Fruit fly (Drosophila melanogaster) whole organism, embryonic: Measurements from ENCODE around the gene MEP-1.
A peak's percentile ranks its signal among the peaks of the same experiment; 100 is the strongest.

Source experiments
- Abd-B ChIP-seq: fragments of 200-800 bp; sonication (Bioruptor generic); optimal IDR thresholded peaks from 2 replicates; lab custom pipeline; 2018; ENCODE audit warnings: missing biosample characterization, mild to moderate bottlenecking, missing genetic modification characterization, moderate library complexity
- Atf3 ChIP-seq: fragments of 200-800 bp; sonication (Bioruptor generic); optimal IDR thresholded peaks from 3 replicates; lab custom pipeline; 2016; ENCODE audit warnings: missing biosample characterization, missing genetic modification characterization
- BtbVII ChIP-seq: fragments of 200-800 bp; sonication (Bioruptor generic); optimal IDR thresholded peaks from 3 replicates; lab custom pipeline; 2017; ENCODE audit warnings: missing biosample characterization, mild to moderate bottlenecking, missing genetic modification characterization
- CG10209 ChIP-seq: fragments of 200-800 bp; sonication (Bioruptor generic); optimal IDR thresholded peaks from 3 replicates; lab custom pipeline; 2017; ENCODE audit warnings: missing biosample characterization, mild to moderate bottlenecking, missing genetic modification characterization, missing genetic modification reagents
- CG11560 ChIP-seq: fragments of 200-800 bp; sonication (Bioruptor generic); IDR thresholded peaks from 3 replicates; pipeline ENCODE4 v1.3.6; 2022; ENCODE audit warnings: missing biosample characterization, missing genetic modification characterization
- CG12942 ChIP-seq: fragments of 200-800 bp; sonication (Bioruptor generic); optimal IDR thresholded peaks from 3 replicates; lab custom pipeline; 2016; ENCODE audit warnings: missing biosample characterization, missing genetic modification characterization
- CG13296 ChIP-seq: fragments of 200-800 bp; sonication (Bioruptor generic); optimal IDR thresholded peaks from 3 replicates; lab custom pipeline; 2018; ENCODE audit warnings: missing biosample characterization, mild to moderate bottlenecking, missing genetic modification characterization
- CG13424 ChIP-seq: fragments of 200-800 bp; sonication (Bioruptor generic); optimal IDR thresholded peaks from 2 replicates; lab custom pipeline; 2019; ENCODE audit warnings: missing biosample characterization, mild to moderate bottlenecking, missing genetic modification characterization, moderate library complexity
- CG14860 ChIP-seq: fragments of 200-800 bp; sonication (Bioruptor generic); IDR thresholded peaks from 3 replicates; pipeline ENCODE4 v1.3.6; 2022; ENCODE audit warnings: missing biosample characterization, missing genetic modification characterization; ENCODE audit not compliant: partially characterized antibody
- CG14965 ChIP-seq: fragments of 200-800 bp; sonication (Bioruptor generic); optimal IDR thresholded peaks from 2 replicates; lab custom pipeline; 2016; ENCODE audit warnings: missing biosample characterization, missing genetic modification characterization, borderline replicate concordance
- CG1529 ChIP-seq: fragments of 200-800 bp; sonication (Bioruptor generic); optimal IDR thresholded peaks from 3 replicates; lab custom pipeline; 2018; ENCODE audit warnings: missing biosample characterization, missing genetic modification characterization
- CG16815 ChIP-seq: fragments of 200-800 bp; sonication (Bioruptor generic); optimal IDR thresholded peaks from 3 replicates; lab custom pipeline; 2017; ENCODE audit warnings: missing biosample characterization, mild to moderate bottlenecking, missing genetic modification characterization
- CG2116 ChIP-seq: fragments of 200-800 bp; sonication (Bioruptor generic); optimal IDR thresholded peaks from 3 replicates; lab custom pipeline; 2018; ENCODE audit warnings: missing biosample characterization, mild to moderate bottlenecking, missing genetic modification characterization
- CG2120 ChIP-seq: fragments of 200-800 bp; sonication (Bioruptor generic); optimal IDR thresholded peaks from 3 replicates; lab custom pipeline; 2016; ENCODE audit warnings: missing biosample characterization, missing genetic modification characterization
- CG2199 ChIP-seq: fragments of 200-800 bp; sonication (Bioruptor generic); IDR thresholded peaks from 3 replicates; pipeline ENCODE4 v1.3.6; 2022; ENCODE audit warnings: missing biosample characterization, missing genetic modification characterization
- CG2712 ChIP-seq: fragments of 200-800 bp; optimal IDR thresholded peaks from 3 replicates; lab custom pipeline; 2019; ENCODE audit warnings: missing biosample characterization, mild to moderate bottlenecking, missing genetic modification characterization, moderate library complexity
- CG30403 ChIP-seq: fragments of 200-800 bp; sonication (Bioruptor generic); optimal IDR thresholded peaks from 3 replicates; lab custom pipeline; 2016; ENCODE audit warnings: missing biosample characterization, missing genetic modification characterization
- CG3065 ChIP-seq: fragments of 200-800 bp; sonication (Bioruptor generic); optimal IDR thresholded peaks from 2 replicates; lab custom pipeline; 2016; ENCODE audit warnings: missing biosample characterization, missing genetic modification characterization
- CG34422 ChIP-seq: fragments of 200-800 bp; sonication (Bioruptor generic); IDR thresholded peaks from 3 replicates; pipeline ENCODE4 v1.3.6; 2022; ENCODE audit warnings: missing biosample characterization, missing genetic modification characterization
- CG4360 ChIP-seq: fragments of 200-800 bp; sonication (Bioruptor generic); IDR thresholded peaks from 2 replicates; pipeline ENCODE4 v1.3.6; 2022; ENCODE audit warnings: missing biosample characterization, missing genetic modification characterization
- CG6175 ChIP-seq: fragments of 200-800 bp; sonication (Bioruptor generic); IDR thresholded peaks from 3 replicates; pipeline ENCODE4 v1.3.6; 2022; ENCODE audit warnings: missing biosample characterization, missing genetic modification characterization
- CG7963 ChIP-seq: fragments of 200-800 bp; sonication (Bioruptor generic); IDR thresholded peaks from 3 replicates; pipeline ENCODE4 v1.3.6; 2022; ENCODE audit warnings: missing biosample characterization, missing genetic modification characterization; ENCODE audit not compliant: partially characterized antibody
- Chrac-16 ChIP-seq: fragments of 200-800 bp; sonication (Bioruptor generic); optimal IDR thresholded peaks from 3 replicates; lab custom pipeline; 2016; ENCODE audit warnings: missing biosample characterization, missing genetic modification characterization
- D19B ChIP-seq: fragments of 200-800 bp; sonication (Bioruptor generic); optimal IDR thresholded peaks from 2 replicates; lab custom pipeline; 2017; ENCODE audit warnings: missing biosample characterization, mild to moderate bottlenecking, missing genetic modification characterization
- Dip2 ChIP-seq: fragments of 200-800 bp; sonication (Bioruptor generic); IDR thresholded peaks from 2 replicates; pipeline ENCODE4 v1.3.6; 2022; ENCODE audit warnings: missing biosample characterization, missing genetic modification characterization
- HHEX ChIP-seq: fragments of 200-800 bp; sonication (Bioruptor generic); optimal IDR thresholded peaks from 3 replicates; lab custom pipeline; 2017; ENCODE audit warnings: missing biosample characterization, mild to moderate bottlenecking, missing genetic modification characterization, missing genetic modification reagents
- HmgZ ChIP-seq: fragments of 200-800 bp; sonication (Bioruptor generic); optimal IDR thresholded peaks from 2 replicates; lab custom pipeline; 2018; ENCODE audit warnings: missing biosample characterization, mild to moderate bottlenecking, missing genetic modification characterization
- Hr39 ChIP-seq: fragments of >200 bp; optimal IDR thresholded peaks from 2 replicates; lab custom pipeline; 2017
- Hr51 ChIP-seq, 2 experiments: fragments of 200-800 bp; sonication (Bioruptor generic); optimal IDR thresholded peaks; 2 replicates in 1 of 2; 3 replicates in 1 of 2; lab custom pipeline; 2016 to 2018; ENCODE audit warnings: missing biosample characterization in 2 of 2, missing genetic modification characterization in 2 of 2, mild to moderate bottlenecking in 1 of 2, moderate library complexity in 1 of 2
- Hsf ChIP-seq: fragments of 200-800 bp; sonication (Bioruptor generic); optimal IDR thresholded peaks from 3 replicates; lab custom pipeline; 2016; ENCODE audit warnings: missing biosample characterization, missing genetic modification characterization
- Nf-YB ChIP-seq: fragments of 200-800 bp; sonication (Bioruptor generic); optimal IDR thresholded peaks from 3 replicates; lab custom pipeline; 2019; ENCODE audit warnings: missing biosample characterization, mild to moderate bottlenecking, missing genetic modification characterization, moderate library complexity
- Sox102F ChIP-seq: fragments of 200-800 bp; sonication (Bioruptor generic); optimal IDR thresholded peaks from 2 replicates; lab custom pipeline; 2018; ENCODE audit warnings: missing biosample characterization, mild to moderate bottlenecking, missing genetic modification characterization, moderate library complexity
- Vsx1 ChIP-seq: fragments of 200-800 bp; sonication (Bioruptor generic); optimal IDR thresholded peaks from 2 replicates; lab custom pipeline; 2017; ENCODE audit warnings: missing biosample characterization, mild to moderate bottlenecking, missing genetic modification characterization, missing genetic modification reagents
- bcd ChIP-seq: fragments of 200-800 bp; sonication (Bioruptor generic); optimal IDR thresholded peaks from 2 replicates; lab custom pipeline; 2017; ENCODE audit warnings: missing biosample characterization, mild to moderate bottlenecking, missing genetic modification characterization
- bigmax ChIP-seq: fragments of 200-800 bp; sonication (Bioruptor generic); optimal IDR thresholded peaks from 2 replicates; lab custom pipeline; 2018; ENCODE audit warnings: missing biosample characterization, mild to moderate bottlenecking, missing genetic modification characterization
- eve ChIP-seq, 2 experiments: fragments of >200 bp; optimal IDR thresholded peaks; 2 replicates each; lab custom pipeline; 2017; ENCODE audit warnings: missing biosample characterization in 2 of 2, missing genetic modification characterization in 2 of 2
- fu2 ChIP-seq: fragments of 200-800 bp; sonication (Bioruptor generic); optimal IDR thresholded peaks from 2 replicates; lab custom pipeline; 2016; ENCODE audit warnings: missing biosample characterization, missing genetic modification characterization
- gem ChIP-seq: fragments of 200-800 bp; sonication (Bioruptor generic); optimal IDR thresholded peaks from 2 replicates; lab custom pipeline; 2019; ENCODE audit warnings: missing biosample characterization, mild to moderate bottlenecking, missing genetic modification characterization, moderate library complexity
- jumu ChIP-seq: fragments of 200-800 bp; sonication (Bioruptor generic); optimal IDR thresholded peaks from 3 replicates; lab custom pipeline; 2016; ENCODE audit warnings: missing biosample characterization, missing genetic modification characterization
- nau ChIP-seq: fragments of 200-800 bp; sonication (Bioruptor generic); optimal IDR thresholded peaks from 3 replicates; lab custom pipeline; 2017; ENCODE audit warnings: missing biosample characterization, mild to moderate bottlenecking, missing genetic modification characterization, missing genetic modification reagents
- p53 ChIP-seq: fragments of 200-800 bp; sonication (Bioruptor generic); optimal IDR thresholded peaks from 2 replicates; lab custom pipeline; 2016; ENCODE audit warnings: missing biosample characterization, missing genetic modification characterization
- pnt ChIP-seq: fragments of 200-800 bp; sonication (Bioruptor generic); optimal IDR thresholded peaks from 3 replicates; lab custom pipeline; 2016; ENCODE audit warnings: missing biosample characterization, missing genetic modification characterization
- sob ChIP-seq: fragments of 200-800 bp; sonication (Bioruptor generic); IDR thresholded peaks from 2 replicates; pipeline ENCODE4 v1.3.6; 2022; ENCODE audit warnings: missing biosample characterization, missing genetic modification characterization
- sqz ChIP-seq: fragments of 200-800 bp; sonication (Bioruptor generic); optimal IDR thresholded peaks from 3 replicates; lab custom pipeline; 2018; ENCODE audit warnings: missing biosample characterization, mild to moderate bottlenecking, missing genetic modification characterization
- stc ChIP-seq: fragments of 200-800 bp; sonication (Bioruptor generic); IDR thresholded peaks from 2 replicates; pipeline ENCODE4 v1.3.6; 2022; ENCODE audit warnings: missing biosample characterization, missing genetic modification characterization
- sug ChIP-seq: fragments of 200-800 bp; optimal IDR thresholded peaks from 2 replicates; lab custom pipeline; 2019; ENCODE audit warnings: missing biosample characterization, mild to moderate bottlenecking, missing genetic modification characterization, moderate library complexity
- tll ChIP-seq, 2 experiments: fragments of 200-800 bp in 1 of 2; fragments of >200 bp in 1 of 2; sonication (Bioruptor generic) in 1 of 2; optimal IDR thresholded peaks; 2 replicates each; lab custom pipeline; 2017 to 2019; ENCODE audit warnings: missing biosample characterization in 2 of 2, missing genetic modification characterization in 2 of 2, mild to moderate bottlenecking in 1 of 2, moderate library complexity in 1 of 2
- ttk ChIP-seq: fragments of 200-800 bp; sonication (Bioruptor generic); IDR thresholded peaks from 2 replicates; pipeline ENCODE4 v2.1.2; 2022; ENCODE audit warnings: missing biosample characterization, missing genetic modification characterization

Gene MEP-1

dm6 chr3L:2586804-2587561, 44.5 kb upstream of the MEP-1 start, which contains the start of gene RpL8 (continued):
- peak; percentile 60 for TF ChIP-seq CG2120 (GFP tag; lab: Kevin White, UChicago)
- peak in 1 of 2 experiments; percentile 9 for TF ChIP-seq eve (GFP tag; optimal IDR thresholded peaks at IDR 0.05; lab: Kevin White, UChicago)
- peak; percentile 85 for TF ChIP-seq sob
- TF ChIP-seq sqz (GFP tag; lab: Kevin White, UChicago) = peak; percentile 82
- TF ChIP-seq jumu (GFP tag; lab: Kevin White, UChicago) = peak; percentile 53
- TF ChIP-seq CG14860 (GFP tag; lab: Robert Waterston, UW) = peak; percentile 27; the same call in 1 of the 3 replicates
- peak; percentile 86 for TF ChIP-seq CG10209 (GFP tag; lab: Kevin White, UChicago)
- TF ChIP-seq CG14965 = peak; percentile 17
- peak; percentile 70 for TF ChIP-seq bigmax (GFP tag; lab: Kevin White, UChicago)
- peak; percentile 87 for TF ChIP-seq CG34422 (GFP tag; lab: Robert Waterston, UW)
- TF ChIP-seq CG12942 (GFP tag; lab: Kevin White, UChicago) = peak; percentile 57
- peak; percentile 90 for TF ChIP-seq CG13296 (GFP tag; lab: Kevin White, UChicago)
- TF ChIP-seq Hr39 (lab: Kevin White, UChicago) = no peak
- peak; percentile 77 for TF ChIP-seq stc
- peak; percentile 65 for TF ChIP-seq Sox102F (GFP tag; lab: Kevin White, UChicago)
- peak; percentile 37; the same call in 1 of the 3 replicates for TF ChIP-seq CG7963
- TF ChIP-seq CG2712 (tag; lab: Kevin White, UChicago) = peak; percentile 72
- TF ChIP-seq Hsf = peak; percentile 78
- peak; percentile 93 for TF ChIP-seq HHEX (GFP tag; lab: Kevin White, UChicago)
- peak; percentile 74 for TF ChIP-seq CG1529 (GFP tag; lab: Kevin White, UChicago)
- TF ChIP-seq CG2116 = peak; percentile 73
- TF ChIP-seq p53 (GFP tag; lab: Kevin White, UChicago) = peak; percentile 73
- peak; percentile 66 for TF ChIP-seq CG13424
- peak; percentile 83 for TF ChIP-seq Vsx1 (GFP tag; lab: Kevin White, UChicago)
- TF ChIP-seq CG4360 = peak; percentile 52; the same call in 1 of the 2 replicates
- TF ChIP-seq CG6175 = peak; percentile 67; the same call in 2 of the 3 replicates
- peak; percentile 77 for TF ChIP-seq Abd-B (GFP tag; lab: Kevin White, UChicago)
- peak; percentile 68 for TF ChIP-seq HmgZ
- peak; percentile 90 for TF ChIP-seq BtbVII (GFP tag; lab: Kevin White, UChicago)
- no peak for TF ChIP-seq CG11560
- TF ChIP-seq nau (GFP tag; lab: Kevin White, UChicago) = peak; percentile 88
- peak; percentile 58 for TF ChIP-seq D19B (GFP tag; lab: Kevin White, UChicago)
- peak; percentile 48 for TF ChIP-seq CG16815
- TF ChIP-seq CG3065 = peak; percentile 64
- TF ChIP-seq CG2199 (GFP tag; lab: Robert Waterston, UW) = no peak
- peak; percentile 55 for TF ChIP-seq fu2 (GFP tag; lab: Kevin White, UChicago)
- peak; percentile 68 for TF ChIP-seq CG30403 (GFP tag; lab: Kevin White, UChicago)
- TF ChIP-seq ttk (GFP tag; lab: Robert Waterston, UW) = peak; percentile 71
- TF ChIP-seq Hr51 (GFP tag; optimal IDR thresholded peaks at IDR 0.05; lab: Kevin White, UChicago) = peak; percentile 65 to 81
- peak; percentile 63 for TF ChIP-seq Nf-YB (GFP tag; lab: Kevin White, UChicago)
- TF ChIP-seq gem (tag; lab: Kevin White, UChicago) = peak; percentile 65
- peak; percentile 88 for TF ChIP-seq bcd (GFP tag; lab: Kevin White, UChicago)
- peak; percentile 66 for TF ChIP-seq Chrac-16 (GFP tag; lab: Kevin White, UChicago)
- TF ChIP-seq sug (tag; lab: Kevin White, UChicago) = peak; percentile 79
- peak; percentile 74 for TF ChIP-seq Atf3 (GFP tag; lab: Kevin White, UChicago)
- TF ChIP-seq tll (GFP tag; optimal IDR thresholded peaks at IDR 0.05; lab: Kevin White, UChicago) = no peak
- no peak for TF ChIP-seq Dip2
- peak; percentile 27 for TF ChIP-seq pnt (GFP tag; lab: Kevin White, UChicago)
